Worm (Caenorhabditis elegans) whole organism, early embryonic: ENCODE measurements around the gene F45E10.2.
A peak's percentile ranks its signal among the peaks of the same experiment; 100 is the strongest.

Experiments
- B0310.2 ChIP-seq: sonication (generic microtip); optimal IDR thresholded peaks from 2 replicates; lab custom pipeline; 2016; ENCODE audit warnings: mild to moderate bottlenecking, missing genetic modification characterization, missing compliant biosample characterization
- F13C5.2 ChIP-seq: sonication (generic microtip); optimal IDR thresholded peaks from 2 replicates; lab custom pipeline; 2017; ENCODE audit warnings: mild to moderate bottlenecking, missing genetic modification characterization, inconsistent platforms, missing compliant biosample characterization
- aly-1 ChIP-seq: sonication (generic microtip); optimal IDR thresholded peaks from 2 replicates; lab custom pipeline; 2016; ENCODE audit warnings: missing genetic modification characterization, missing compliant biosample characterization
- ama-1 ChIP-seq: fragments of 150-350 bp; optimal IDR thresholded peaks from 2 replicates; lab custom pipeline; 2014
- ceh-13 ChIP-seq: fragments of 200-800 bp; sonication (Bioruptor generic); optimal IDR thresholded peaks from 2 replicates; lab custom pipeline; 2018; ENCODE audit warnings: mild to moderate bottlenecking, missing genetic modification characterization, missing compliant biosample characterization
- ceh-36 ChIP-seq: sonication (generic microtip); optimal IDR thresholded peaks from 2 replicates; lab custom pipeline; 2016; ENCODE audit warnings: missing genetic modification characterization, inconsistent platforms, missing compliant biosample characterization
- ets-7 ChIP-seq: sonication (generic microtip); optimal IDR thresholded peaks from 2 replicates; lab custom pipeline; 2016; ENCODE audit warnings: missing genotype, missing genetic modification characterization, missing compliant biosample characterization
- flt-1 ChIP-seq: fragments of 200-800 bp; sonication (Bioruptor generic); IDR thresholded peaks from 2 replicates; pipeline ENCODE4 v1.3.6; 2022; ENCODE audit warnings: missing genetic modification characterization, missing compliant biosample characterization
- hmbx-1 ChIP-seq: sonication (generic microtip); optimal IDR thresholded peaks from 2 replicates; lab custom pipeline; 2016; ENCODE audit warnings: mild to moderate bottlenecking, missing genetic modification characterization, missing compliant biosample characterization
- hmg-4 ChIP-seq: fragments of 200-800 bp; sonication (Bioruptor generic); optimal IDR thresholded peaks from 2 replicates; lab custom pipeline; 2018; ENCODE audit warnings: mild to moderate bottlenecking, missing genetic modification characterization, missing compliant biosample characterization
- hnd-1 ChIP-seq: sonication (generic microtip); optimal IDR thresholded peaks from 2 replicates; lab custom pipeline; 2016; ENCODE audit warnings: missing genetic modification characterization, missing compliant biosample characterization
- pes-1 ChIP-seq: fragments of 200-800 bp; sonication (Bioruptor generic); IDR thresholded peaks from 2 replicates; pipeline ENCODE4 v1.3.6; 2022; ENCODE audit warnings: missing genetic modification reagents, missing genetic modification characterization, missing compliant biosample characterization
- scrt-1 ChIP-seq: fragments of 200-800 bp; sonication (Bioruptor generic); IDR thresholded peaks from 2 replicates; pipeline ENCODE4 v1.3.6; 2022; ENCODE audit warnings: missing genetic modification characterization, missing compliant biosample characterization
- sea-1 ChIP-seq: fragments of 200-800 bp; sonication (Bioruptor generic); conservative IDR thresholded peaks from 2 replicates; pipeline ENCODE4 v1.3.6; 2022; ENCODE audit warnings: missing genetic modification characterization, missing compliant biosample characterization
- tbx-11 ChIP-seq: fragments of 200-800 bp; sonication (Bioruptor generic); IDR thresholded peaks from 2 replicates; pipeline ENCODE4 v1.3.6; 2022; ENCODE audit warnings: missing genetic modification characterization, missing compliant biosample characterization
- tbx-37 ChIP-seq: fragments of 200-800 bp; sonication (Bioruptor generic); conservative IDR thresholded peaks from 2 replicates; pipeline ENCODE4 v1.3.6; 2022; ENCODE audit warnings: missing genetic modification reagents, missing genetic modification characterization, missing compliant biosample characterization
- tra-4 ChIP-seq: sonication (generic microtip); optimal IDR thresholded peaks from 2 replicates; lab custom pipeline; 2017; ENCODE audit warnings: missing genetic modification characterization, missing compliant biosample characterization

Gene F45E10.2

DNA sequence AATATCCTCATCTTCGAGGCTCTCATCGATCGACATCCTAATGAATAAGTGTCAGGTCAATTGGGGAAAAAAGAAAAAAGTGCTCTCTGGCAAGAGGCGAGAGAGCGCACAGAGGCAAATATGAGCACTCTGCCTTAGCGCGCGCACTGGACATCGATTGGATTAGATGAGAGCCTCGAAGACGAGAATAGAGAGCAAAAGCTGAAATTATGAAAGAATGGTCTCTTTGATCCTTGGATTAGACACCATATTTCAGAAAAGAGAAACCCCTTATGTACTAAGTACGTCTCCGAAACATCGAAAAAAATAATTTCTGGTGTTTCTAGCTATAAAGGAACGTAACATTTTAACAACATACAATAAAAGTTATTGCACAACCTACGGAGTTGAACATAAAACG, at the start of gene F45E10.2:
F45E10.2 (minus strand) TSS at position 101 of the 400 bp plus-strand sequence.
- TF ChIP-seq aly-1 (tag; lab: Kevin White, UChicago) (no peak), tbx-11 (GFP tag; lab: Robert Waterston, UW) (no peak), hmbx-1 (tag; lab: Kevin White, UChicago) (no peak), flt-1 (GFP tag; lab: Robert Waterston, UW) (no peak), F13C5.2 (no peak), tbx-37 (no peak)

DNA sequence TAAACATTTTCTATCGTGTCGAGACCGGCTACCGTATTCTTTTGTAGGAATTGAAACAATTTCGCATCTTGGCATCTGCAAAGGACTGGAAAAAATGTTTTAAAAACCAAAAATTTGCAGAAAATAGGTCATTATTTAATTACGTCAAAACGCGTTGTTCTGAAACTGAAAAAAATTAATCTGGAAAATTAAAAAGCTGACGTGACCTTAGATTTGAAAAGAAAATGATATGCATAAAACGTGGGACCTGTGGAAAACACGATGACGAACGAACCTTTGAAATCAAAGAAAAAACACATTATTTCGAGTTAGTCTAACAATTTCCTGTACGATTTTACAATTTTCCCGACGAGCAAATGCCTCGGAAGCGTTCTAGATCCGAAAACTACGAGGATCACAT, 49.0 kb upstream of the F45E10.2 start, which contains the start of gene C09H10.9:
C09H10.9 (plus strand) TSS at position 301 of the 400 bp plus-strand sequence.
- TF ChIP-seq hmbx-1 (tag; lab: Kevin White, UChicago), result no peak
- no peak for TF ChIP-seq ceh-36
- TF ChIP-seq flt-1 (GFP tag; lab: Robert Waterston, UW), result no peak
- TF ChIP-seq F13C5.2, result no peak
- TF ChIP-seq scrt-1 (GFP tag; lab: Robert Waterston, UW), result no peak
- TF ChIP-seq hnd-1 (tag; lab: Kevin White, UChicago), result no peak
- TF ChIP-seq pes-1 (GFP tag; lab: Robert Waterston, UW), result no peak
- no peak for TF ChIP-seq aly-1 (tag; lab: Kevin White, UChicago)
- no peak for TF ChIP-seq hmg-4

- no peak for TF ChIP-seq F13C5.2
- TF ChIP-seq sea-1 (GFP tag; lab: Robert Waterston, UW), result no peak
- TF ChIP-seq ceh-13 (GFP tag; lab: Kevin White, UChicago), result no peak
- TF ChIP-seq ama-1 (lab: Kevin White, UChicago), result no peak
- TF ChIP-seq hmbx-1 (tag; lab: Kevin White, UChicago), result no peak
- TF ChIP-seq scrt-1 (GFP tag; lab: Robert Waterston, UW), result no peak
- TF ChIP-seq tra-4, result no peak
These were observed 48.5 kb upstream of the F45E10.2 start, which contains the start of gene C09H10.5 for ce11 chrII:11103657-11104056. Gene C09H10.5, minus strand, starts transcription at chrII:11103757.

DNA sequence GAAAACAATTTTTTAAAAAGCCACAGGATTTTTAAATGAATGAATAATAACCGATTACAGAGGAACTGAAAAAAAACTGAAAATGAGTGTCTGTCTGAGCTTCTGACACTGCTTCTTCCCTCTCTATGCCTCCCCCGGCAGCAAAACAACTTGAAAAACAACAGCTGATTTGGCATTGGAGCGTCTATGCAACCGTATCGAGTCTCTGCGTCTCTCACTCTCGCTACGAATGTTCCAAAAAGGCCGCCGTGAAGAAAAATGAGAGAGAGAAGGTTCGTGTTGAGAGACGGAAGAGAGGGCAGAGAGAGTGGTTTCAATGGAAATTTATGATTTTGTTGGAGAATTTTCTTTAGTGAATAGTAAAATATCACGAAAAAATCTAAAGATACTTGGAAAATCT, 47.9 kb upstream of the F45E10.2 start:
- TF ChIP-seq F13C5.2 (peak; percentile 10), ceh-13 (GFP tag; lab: Kevin White, UChicago) (no peak)

DNA sequence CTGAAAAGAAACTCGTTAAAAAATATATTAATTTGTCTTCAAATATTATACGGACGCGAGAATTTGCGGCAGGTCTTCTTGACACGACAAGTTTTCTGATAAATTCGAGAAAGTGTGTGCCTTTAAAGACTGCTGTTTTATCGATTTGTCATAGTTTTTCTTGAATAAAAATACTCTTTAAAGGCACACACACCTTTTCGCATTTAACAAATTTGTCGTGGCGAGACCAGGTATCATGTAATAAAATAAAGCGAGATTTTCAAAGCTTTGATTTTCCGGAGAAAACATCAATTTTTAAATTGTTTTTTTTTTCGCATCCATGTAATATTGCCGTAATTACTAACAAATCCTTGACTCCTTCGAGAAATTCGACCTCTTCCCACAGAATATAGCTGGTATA, 46.0 kb upstream of the F45E10.2 start:
- TF ChIP-seq sea-1 (GFP tag; lab: Robert Waterston, UW) (no peak), ceh-13 (GFP tag; lab: Kevin White, UChicago) (no peak), tra-4 (no peak), flt-1 (GFP tag; lab: Robert Waterston, UW) (no peak), ceh-36 (no peak), hnd-1 (tag; lab: Kevin White, UChicago) (no peak)

DNA sequence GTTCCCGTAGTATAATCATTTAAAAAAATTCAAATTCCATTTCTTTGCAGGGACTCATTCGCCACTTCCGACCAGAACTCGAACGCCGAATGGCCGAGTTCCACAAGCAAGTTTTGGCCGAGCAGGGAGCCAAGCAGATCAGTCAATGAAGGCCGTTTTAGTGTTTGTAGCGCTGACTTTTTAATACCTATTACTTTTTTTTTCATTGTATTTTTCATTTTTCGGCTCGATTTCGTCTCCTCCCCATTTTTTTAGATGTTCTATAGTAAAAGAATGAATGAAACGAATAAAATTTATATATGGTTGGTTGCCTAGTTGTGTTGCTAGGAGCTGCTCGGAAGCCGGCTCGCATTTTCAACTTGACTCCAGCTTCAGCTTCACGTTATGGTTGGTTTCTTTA, 44.7 kb upstream of the F45E10.2 start, which contains the start of gene C09H10.4:
C09H10.4 (plus strand) TSS at position 301 of the 400 bp plus-strand sequence.
- TF ChIP-seq flt-1 (GFP tag; lab: Robert Waterston, UW), result no peak
- no peak for TF ChIP-seq ets-7 (tag; lab: Kevin White, UChicago)
- TF ChIP-seq hnd-1 (tag; lab: Kevin White, UChicago), result no peak
- TF ChIP-seq ama-1 (lab: Kevin White, UChicago), result no peak
- no peak for TF ChIP-seq tra-4
- no peak for TF ChIP-seq pes-1 (GFP tag; lab: Robert Waterston, UW)
- no peak for TF ChIP-seq B0310.2 (tag; lab: Kevin White, UChicago)
- no peak for TF ChIP-seq scrt-1 (GFP tag; lab: Robert Waterston, UW)
- TF ChIP-seq sea-1 (GFP tag; lab: Robert Waterston, UW), result no peak
- TF ChIP-seq ceh-13 (GFP tag; lab: Kevin White, UChicago), result no peak
- TF ChIP-seq hmbx-1 (tag; lab: Kevin White, UChicago), result no peak
- no peak for TF ChIP-seq hmg-4
- no peak for TF ChIP-seq F13C5.2
- no peak for TF ChIP-seq tbx-11 (GFP tag; lab: Robert Waterston, UW)
- no peak for TF ChIP-seq tbx-37
- TF ChIP-seq aly-1 (tag; lab: Kevin White, UChicago), result no peak
- no peak for TF ChIP-seq ceh-36

DNA sequence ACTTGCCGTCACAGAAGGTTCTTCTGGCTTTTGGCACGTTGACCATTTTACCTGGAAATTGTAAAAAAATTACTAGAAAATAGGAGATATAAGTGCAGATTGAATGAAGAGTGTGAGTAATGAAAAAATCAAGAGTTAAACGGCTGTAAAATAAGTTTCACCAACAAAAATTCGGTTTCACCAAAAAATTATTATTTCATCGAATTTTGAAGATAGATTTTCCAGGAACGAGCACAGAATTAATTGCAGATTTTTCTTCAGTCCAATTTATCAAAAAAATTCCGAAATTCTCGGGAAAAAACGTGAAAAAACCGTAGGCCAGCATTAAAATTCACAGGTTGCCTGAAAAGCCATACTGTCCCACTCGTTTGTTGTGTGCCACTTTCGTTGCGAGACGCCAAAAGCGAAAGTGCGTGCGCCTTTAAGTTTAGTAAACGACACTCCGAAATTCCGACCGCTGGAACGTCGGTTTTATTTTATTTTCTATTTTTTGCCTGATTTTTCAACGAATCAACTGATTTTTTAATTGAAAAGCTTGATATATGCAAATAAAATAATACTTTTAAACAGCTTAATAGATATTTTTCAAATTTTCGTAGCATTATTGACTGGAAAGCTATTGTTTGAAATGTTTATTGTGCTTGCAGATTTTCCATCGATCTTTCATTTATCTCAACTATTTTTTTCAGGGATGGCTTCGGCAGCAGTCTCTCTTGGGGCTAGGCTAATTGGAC, 42.2 kb upstream of the F45E10.2 start, which contains the start of the genes rpl-36.A and nuo-1:
rpl-36.A (minus strand) TSS at position 51 of the 734 bp plus-strand sequence.
nuo-1 (plus strand) TSS at position 684 of the 734 bp plus-strand sequence.
- TF ChIP-seq pes-1 (GFP tag; lab: Robert Waterston, UW) (no peak), ceh-36 (no peak), scrt-1 (GFP tag; lab: Robert Waterston, UW) (no peak), tra-4 (no peak), tbx-37 (0 out of 2 replicates have a peak, but pooled peaks have one; percentile 18), F13C5.2 (peak; percentile 23)

DNA sequence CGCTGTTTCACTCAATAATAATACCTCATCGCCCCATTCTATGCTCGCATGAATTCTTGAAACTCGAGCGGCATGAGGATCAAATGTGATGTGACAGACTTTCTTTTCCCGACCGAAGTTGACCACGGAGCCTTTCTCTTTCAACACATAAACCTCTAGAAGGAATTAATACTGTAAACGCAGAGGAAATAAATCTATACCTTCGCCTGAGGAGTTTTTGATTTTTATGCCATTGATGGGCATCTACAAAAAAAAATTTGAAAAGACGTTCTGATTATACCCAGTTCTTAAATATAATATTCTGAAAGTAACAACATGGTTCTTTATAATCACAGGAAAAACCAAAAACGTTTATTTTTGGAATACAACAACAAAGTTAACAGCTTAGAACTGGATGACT, 41.1 kb upstream of the F45E10.2 start, which contains the start of gene nbs-1:
nbs-1 (minus strand) TSS at position 246 of the 400 bp plus-strand sequence.
- TF ChIP-seq sea-1 (GFP tag; lab: Robert Waterston, UW), result no peak
- no peak for TF ChIP-seq pes-1 (GFP tag; lab: Robert Waterston, UW)
- TF ChIP-seq ama-1 (lab: Kevin White, UChicago), result no peak
- TF ChIP-seq ceh-36, result no peak
- TF ChIP-seq hnd-1 (tag; lab: Kevin White, UChicago), result no peak
